Fruit fly (Drosophila melanogaster): ENCODE results near the gene fau.

DNA sequence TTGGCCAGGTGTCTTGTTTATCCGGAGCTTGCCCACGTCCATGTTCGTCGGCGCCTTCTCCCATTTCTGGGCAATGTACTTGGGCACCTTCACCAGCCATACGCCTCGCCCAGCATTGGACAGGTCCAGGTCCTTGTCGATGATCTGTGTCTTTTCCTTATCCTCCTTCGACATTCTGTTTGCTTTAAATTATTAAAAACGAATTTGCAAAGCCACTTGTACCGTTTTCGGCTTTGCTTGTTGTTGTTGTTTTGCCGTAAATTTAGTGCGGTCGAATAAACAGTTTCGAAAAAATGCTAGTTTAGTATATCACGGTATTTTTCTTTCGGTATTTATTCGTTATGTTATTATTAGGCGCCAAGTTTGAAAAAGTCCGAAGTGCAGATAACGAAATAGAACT is 9.6 kb downstream of the fau start, which contains the start of gene TfIIFbeta:
- TF ChIP-seq Sox15 (GFP tag; optimal IDR thresholded peaks at IDR 0.05) (no peak), svp (GFP tag) (no peak), Sox102F (GFP tag; optimal IDR thresholded peaks at IDR 0.05) (no peak), pdm3 (GFP tag; optimal IDR thresholded peaks at IDR 0.05) (no peak), Blimp-1 (GFP tag; optimal IDR thresholded peaks at IDR 0.05) (no peak), Eip75B (GFP tag; optimal IDR thresholded peaks at IDR 0.05) (no peak), Lpt (GFP tag; optimal IDR thresholded peaks at IDR 0.05) (no peak), CG7368 (GFP tag; optimal IDR thresholded peaks at IDR 0.05) (no peak)
